Fruit fly (Drosophila melanogaster) whole organism, adult: ENCODE results near the gene CG13924.

Source experiments
- CG11617 ChIP-seq: fragments of 200-800 bp; sonication (Bioruptor generic); optimal IDR thresholded peaks from 2 replicates; lab custom pipeline; 2017; ENCODE audit warnings: mild to moderate bottlenecking, missing biosample characterization, missing genetic modification reagents, missing genetic modification characterization
- CG14711 ChIP-seq: fragments of 200-800 bp; sonication (Bioruptor generic); optimal IDR thresholded peaks from 2 replicates; lab custom pipeline; 2018; ENCODE audit warnings: missing biosample characterization, mild to moderate bottlenecking, missing genetic modification characterization, moderate library complexity
- CG33017 ChIP-seq: fragments of 200-800 bp; sonication (Bioruptor generic); optimal IDR thresholded peaks from 2 replicates; lab custom pipeline; 2018; ENCODE audit warnings: missing biosample characterization, mild to moderate bottlenecking, missing genetic modification characterization, moderate library complexity
- CG5204 ChIP-seq: fragments of 200-800 bp; sonication (Bioruptor generic); optimal IDR thresholded peaks from 2 replicates; lab custom pipeline; 2016; ENCODE audit warnings: missing biosample characterization, missing genetic modification characterization
- CG7045 ChIP-seq: fragments of 200-800 bp; sonication (Bioruptor generic); optimal IDR thresholded peaks from 2 replicates; lab custom pipeline; 2017; ENCODE audit warnings: missing biosample characterization, mild to moderate bottlenecking, missing genetic modification characterization
- CG7101 ChIP-seq: fragments of 200-800 bp; sonication (Bioruptor generic); optimal IDR thresholded peaks from 2 replicates; lab custom pipeline; 2018; ENCODE audit warnings: missing biosample characterization, mild to moderate bottlenecking, missing genetic modification characterization, moderate library complexity
- Crg-1 ChIP-seq: fragments of 200-800 bp; sonication (Bioruptor generic); optimal IDR thresholded peaks from 2 replicates; lab custom pipeline; 2016; ENCODE audit warnings: missing biosample characterization, missing genetic modification characterization
- Hr96 ChIP-seq: fragments of 200-800 bp; sonication (Bioruptor generic); optimal IDR thresholded peaks from 2 replicates; lab custom pipeline; 2016; ENCODE audit warnings: missing biosample characterization, missing genetic modification characterization
- Mnt ChIP-seq: fragments of 200-800 bp; sonication (Bioruptor generic); optimal IDR thresholded peaks from 2 replicates; lab custom pipeline; 2016; ENCODE audit warnings: missing biosample characterization, mild to moderate bottlenecking, missing genetic modification characterization
- bab1 ChIP-seq: fragments of 200-800 bp; sonication (Bioruptor generic); optimal IDR thresholded peaks from 3 replicates; lab custom pipeline; 2019; ENCODE audit warnings: missing biosample characterization, mild to moderate bottlenecking, missing genetic modification characterization, moderate library complexity
- cic ChIP-seq: fragments of 200-800 bp; sonication (Bioruptor generic); optimal IDR thresholded peaks from 2 replicates; lab custom pipeline; 2017; ENCODE audit warnings: missing biosample characterization, mild to moderate bottlenecking, missing genetic modification characterization, moderate library complexity
- ovo ChIP-seq: fragments of 200-800 bp; sonication (Bioruptor generic); optimal IDR thresholded peaks from 2 replicates; lab custom pipeline; 2016; ENCODE audit warnings: missing biosample characterization, missing genetic modification characterization
- tj ChIP-seq: fragments of 200-800 bp; sonication (Bioruptor generic); optimal IDR thresholded peaks from 3 replicates; lab custom pipeline; 2017; ENCODE audit warnings: missing biosample characterization, mild to moderate bottlenecking, missing genetic modification characterization, moderate library complexity

DNA sequence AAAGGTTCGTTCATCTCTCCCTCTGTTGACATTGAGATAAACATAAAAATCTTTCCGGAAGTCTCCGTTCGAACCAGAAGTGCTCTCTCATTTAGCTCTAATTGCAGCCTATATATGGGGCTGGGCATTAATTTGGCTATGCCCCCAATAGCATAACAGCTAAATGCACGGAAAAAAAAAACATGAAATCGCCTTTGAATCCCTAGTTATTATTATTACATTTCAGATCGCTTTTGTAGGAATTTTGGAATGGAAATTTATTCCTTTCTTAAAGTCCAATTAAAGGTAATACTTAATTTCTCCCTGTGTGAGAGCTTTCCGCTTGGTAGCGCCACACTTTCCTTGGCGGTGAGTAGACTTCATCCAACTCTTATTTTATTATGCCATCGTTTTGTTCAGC lies 36.4 kb downstream of the CG13924 start:
- TF ChIP-seq Mnt (GFP tag; lab: Kevin White, UChicago) = no peak
- no peak for TF ChIP-seq CG11617 (GFP tag; lab: Kevin White, UChicago)
- no peak for TF ChIP-seq ovo (GFP tag; lab: Kevin White, UChicago)
- TF ChIP-seq CG33017 (tag; lab: Kevin White, UChicago) = no peak
- TF ChIP-seq Hr96 (GFP tag; lab: Kevin White, UChicago) = no peak
- no peak for TF ChIP-seq Crg-1 (GFP tag; lab: Kevin White, UChicago)
- no peak for TF ChIP-seq CG7045
- TF ChIP-seq CG7101 = no peak
- TF ChIP-seq bab1 (GFP tag; lab: Kevin White, UChicago) = no peak
- no peak for TF ChIP-seq tj (GFP tag; lab: Kevin White, UChicago)
- TF ChIP-seq cic (GFP tag; lab: Kevin White, UChicago) = no peak
- no peak for TF ChIP-seq CG5204 (GFP tag; lab: Kevin White, UChicago)
- TF ChIP-seq CG14711 (tag; lab: Kevin White, UChicago) = no peak
